Fruit fly (Drosophila melanogaster): ENCODE results near the gene fd102C.

Gene fd102C

DNA sequence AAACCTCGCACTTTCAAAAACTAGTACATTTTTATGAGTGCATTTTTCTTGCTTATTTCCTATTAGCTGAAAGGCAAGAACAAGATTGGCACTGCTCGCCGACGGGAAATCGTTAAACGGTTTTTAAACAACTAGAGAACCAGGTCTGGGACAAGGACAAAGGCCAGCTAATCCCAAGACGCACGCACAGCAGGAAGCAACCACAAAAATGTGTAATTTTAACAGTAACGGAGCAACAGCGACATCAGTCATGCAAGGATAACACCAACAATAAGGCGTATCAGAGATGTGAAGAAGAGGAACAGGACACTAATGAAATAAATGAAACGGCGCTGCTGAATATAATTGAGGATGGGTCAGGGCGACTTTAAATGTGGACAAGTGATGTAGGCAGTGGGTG, 6.8 kb upstream of the fd102C start:
- no peak for TF ChIP-seq CG11617 (GFP tag; optimal IDR thresholded peaks at IDR 0.05)
- no peak for TF ChIP-seq CG7045 (GFP tag; optimal IDR thresholded peaks at IDR 0.05)
- no peak for TF ChIP-seq CG7101 (tag; optimal IDR thresholded peaks at IDR 0.05)
- TF ChIP-seq cic (GFP tag; optimal IDR thresholded peaks at IDR 0.05): no peak
- no peak for TF ChIP-seq toe (GFP tag; optimal IDR thresholded peaks at IDR 0.05)
- no peak for TF ChIP-seq Hr96 (GFP tag; optimal IDR thresholded peaks at IDR 0.05)
- TF ChIP-seq pad (GFP tag; optimal IDR thresholded peaks at IDR 0.05): no peak
- TF ChIP-seq Clk (GFP tag; optimal IDR thresholded peaks at IDR 0.05): no peak
- no peak for TF ChIP-seq tj (GFP tag; optimal IDR thresholded peaks at IDR 0.05)
- no peak for TF ChIP-seq ovo (GFP tag; optimal IDR thresholded peaks at IDR 0.05)
- no peak for TF ChIP-seq CG14711 (tag; optimal IDR thresholded peaks at IDR 0.05)
- TF ChIP-seq CG33017 (tag; optimal IDR thresholded peaks at IDR 0.05): no peak
- TF ChIP-seq Mnt (GFP tag; optimal IDR thresholded peaks at IDR 0.05): no peak
- TF ChIP-seq CG1620 (GFP tag; optimal IDR thresholded peaks at IDR 0.05): no peak

DNA sequence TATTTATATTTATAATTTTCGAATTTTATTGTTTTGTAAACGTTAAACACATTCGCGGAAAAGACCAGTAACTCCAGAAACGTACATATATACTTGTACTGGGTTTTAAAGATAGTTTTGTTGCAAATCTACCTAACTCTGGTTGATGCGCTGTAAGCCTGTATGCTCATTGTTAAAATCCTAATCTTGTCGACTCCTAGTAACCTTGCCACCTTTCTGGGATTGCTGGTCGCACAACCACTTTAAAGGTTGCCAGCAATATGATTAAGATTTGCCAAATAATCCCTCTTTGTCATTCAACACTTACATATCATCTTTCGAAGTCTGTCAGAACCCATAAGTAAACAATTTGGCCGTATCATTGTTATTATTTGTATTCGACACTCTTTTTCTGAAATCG, 1.8 kb upstream of the fd102C start:
- TF ChIP-seq CG11617 (GFP tag; optimal IDR thresholded peaks at IDR 0.05): no peak
- no peak for TF ChIP-seq CG7101 (tag; optimal IDR thresholded peaks at IDR 0.05)
- TF ChIP-seq CG14711 (tag; optimal IDR thresholded peaks at IDR 0.05): no peak
- no peak for TF ChIP-seq CG12768 (GFP tag; optimal IDR thresholded peaks at IDR 0.05)

dm6 chr4:835535-836138, 8.7 kb downstream of the fd102C start:
- TF ChIP-seq CG7045 (GFP tag; optimal IDR thresholded peaks at IDR 0.05): no peak
- no peak for TF ChIP-seq bab1 (GFP tag; optimal IDR thresholded peaks at IDR 0.05)
- no peak for TF ChIP-seq CG33017 (tag; optimal IDR thresholded peaks at IDR 0.05)
- TF ChIP-seq CG14711 (tag; optimal IDR thresholded peaks at IDR 0.05): no peak

- TF ChIP-seq CG11617 (GFP tag; optimal IDR thresholded peaks at IDR 0.05) (no peak), CG14711 (tag; optimal IDR thresholded peaks at IDR 0.05) (no peak), CG12768 (GFP tag; optimal IDR thresholded peaks at IDR 0.05) (no peak), toe (GFP tag; optimal IDR thresholded peaks at IDR 0.05) (no peak), Clk (GFP tag; optimal IDR thresholded peaks at IDR 0.05) (no peak), ovo (GFP tag; optimal IDR thresholded peaks at IDR 0.05) (no peak), kay (GFP tag; ENCODE audit: borderline replicate concordance) (no peak), CG33017 (tag; optimal IDR thresholded peaks at IDR 0.05) (no peak), CG7101 (tag; optimal IDR thresholded peaks at IDR 0.05) (no peak), CG5204 (GFP tag; optimal IDR thresholded peaks at IDR 0.05) (no peak), Mnt (GFP tag; optimal IDR thresholded peaks at IDR 0.05) (no peak)
Observed at dm6 chr4:834837-835534, 9.3 kb downstream of the fd102C start.

- TF ChIP-seq CG12768 (GFP tag; optimal IDR thresholded peaks at IDR 0.05) (no peak), Clk (GFP tag; optimal IDR thresholded peaks at IDR 0.05) (no peak), CG14711 (tag; optimal IDR thresholded peaks at IDR 0.05) (no peak), tj (GFP tag; optimal IDR thresholded peaks at IDR 0.05) (no peak)
Observed at dm6 chr4:834452-834820, 9.9 kb downstream of the fd102C start.

- TF ChIP-seq Mnt (GFP tag; optimal IDR thresholded peaks at IDR 0.05): peak; percentile 64
- no peak for TF ChIP-seq toe (GFP tag; optimal IDR thresholded peaks at IDR 0.05)
- TF ChIP-seq kay (GFP tag; ENCODE audit: borderline replicate concordance): peak; percentile 57
- TF ChIP-seq CG14711 (tag; optimal IDR thresholded peaks at IDR 0.05): no peak
- TF ChIP-seq cic (GFP tag; optimal IDR thresholded peaks at IDR 0.05): peak; percentile 10
Observed at dm6 chr4:833790-834451, 10.4 kb downstream of the fd102C start, which contains the start of gene Sox102F. Gene Sox102F, minus strand, starts transcription at chr4:834393.

- TF ChIP-seq Mnt (GFP tag; optimal IDR thresholded peaks at IDR 0.05) (no peak), Clk (GFP tag; optimal IDR thresholded peaks at IDR 0.05) (no peak), CG5204 (GFP tag; optimal IDR thresholded peaks at IDR 0.05) (no peak), ovo (GFP tag; optimal IDR thresholded peaks at IDR 0.05) (no peak), Crg-1 (GFP tag; optimal IDR thresholded peaks at IDR 0.05) (no peak), Hr96 (GFP tag; optimal IDR thresholded peaks at IDR 0.05) (no peak), CG11617 (GFP tag; optimal IDR thresholded peaks at IDR 0.05) (no peak), cnc (optimal IDR thresholded peaks at IDR 0.05) (no peak), toe (GFP tag; optimal IDR thresholded peaks at IDR 0.05) (no peak), tj (GFP tag; optimal IDR thresholded peaks at IDR 0.05) (no peak), cic (GFP tag; optimal IDR thresholded peaks at IDR 0.05) (no peak)
Observed at dm6 chr4:832985-833384, 11.3 kb downstream of the fd102C start.

All from whole organism, adult.